Fruit fly (Drosophila melanogaster): ENCODE data around the gene IleRS.
A peak's percentile ranks its signal among the peaks of the same experiment; 100 is the strongest.

Gene IleRS

dm6 chr3L:22276614-22277013 is 11.9 kb upstream of the IleRS start (continued):
- TF ChIP-seq CG1602 (GFP tag; optimal IDR thresholded peaks at IDR 0.05): no peak
- peak; percentile 11 for TF ChIP-seq Dek (tag; optimal IDR thresholded peaks at IDR 0.05)
- TF ChIP-seq sens-2 (GFP tag; IDR thresholded peaks at IDR 0.05): no peak
- peak; percentile 26; the same call in 1 of the 2 replicates for TF ChIP-seq ttk (GFP tag; IDR thresholded peaks at IDR 0.05)
- 0 out of 2 replicates have a peak, but pooled peaks have one; percentile 30 for TF ChIP-seq Taf1 (GFP tag; IDR thresholded peaks at IDR 0.05)
- no peak for TF ChIP-seq ems (GFP tag; optimal IDR thresholded peaks at IDR 0.05)
- no peak for TF ChIP-seq zen (tag; optimal IDR thresholded peaks at IDR 0.05)
- no peak for TF ChIP-seq gcm (GFP tag; optimal IDR thresholded peaks at IDR 0.05)
- no peak for TF ChIP-seq CG8765 (GFP tag; IDR thresholded peaks at IDR 0.05)
- 0 out of 3 replicates have a peak, but pooled peaks have one; percentile 10 for TF ChIP-seq CG11456 (GFP tag; IDR thresholded peaks at IDR 0.05)
- no peak for TF ChIP-seq Adf1 (GFP tag; IDR thresholded peaks at IDR 0.05)
- no peak; the same call in 2 of the 3 replicates for TF ChIP-seq row (GFP tag; IDR thresholded peaks at IDR 0.05)
- peak; percentile 89 for TF ChIP-seq sd (tag; optimal IDR thresholded peaks at IDR 0.05)
- TF ChIP-seq Sry-δ (GFP tag; optimal IDR thresholded peaks at IDR 0.05): no peak
- TF ChIP-seq fd102C (GFP tag; optimal IDR thresholded peaks at IDR 0.05): no peak
- no peak for TF ChIP-seq crp (GFP tag; optimal IDR thresholded peaks at IDR 0.05)
- TF ChIP-seq oc (tag; optimal IDR thresholded peaks at IDR 0.05): no peak
- TF ChIP-seq CG30403 (GFP tag; optimal IDR thresholded peaks at IDR 0.05): no peak
- TF ChIP-seq CG12942 (GFP tag; optimal IDR thresholded peaks at IDR 0.05): peak; percentile 19
- no peak for TF ChIP-seq CG6654 (GFP tag; optimal IDR thresholded peaks at IDR 0.05)
- no peak for TF ChIP-seq hth (optimal IDR thresholded peaks at IDR 0.05)
- peak; percentile 73 for TF ChIP-seq dysf (GFP tag; IDR thresholded peaks at IDR 0.05)
- no peak for TF ChIP-seq chinmo (GFP tag; IDR thresholded peaks at IDR 0.05; ENCODE audit: partially characterized antibody)
- peak; percentile 16; the same call in 1 of the 3 replicates for TF ChIP-seq B-H1 (GFP tag; IDR thresholded peaks at IDR 0.05)
- TF ChIP-seq Doc2 (GFP tag; IDR thresholded peaks at IDR 0.05): no peak
- TF ChIP-seq ara (GFP tag; IDR thresholded peaks at IDR 0.05): no peak
- TF ChIP-seq slbo (GFP tag; IDR thresholded peaks at IDR 0.05): peak; percentile 66
- no peak for TF ChIP-seq Hr78 (GFP tag; optimal IDR thresholded peaks at IDR 0.05)
- no peak for TF ChIP-seq CG32767 (GFP tag; IDR thresholded peaks at IDR 0.05)
- no peak for TF ChIP-seq Eip74EF (GFP tag; optimal IDR thresholded peaks at IDR 0.05)
- no peak for TF ChIP-seq Tbp (GFP tag; optimal IDR thresholded peaks at IDR 0.05)
- peak; percentile 34 for TF ChIP-seq HmgZ (tag; optimal IDR thresholded peaks at IDR 0.05)
- no peak for TF ChIP-seq CG7963 (GFP tag; IDR thresholded peaks at IDR 0.05; ENCODE audit: partially characterized antibody)
- TF ChIP-seq YL-1 (GFP tag; optimal IDR thresholded peaks at IDR 0.05): no peak
- TF ChIP-seq zfh1 (GFP tag; IDR thresholded peaks at IDR 0.05): no peak
- no peak for TF ChIP-seq pb (GFP tag; optimal IDR thresholded peaks at IDR 0.05)
- TF ChIP-seq ash1 (GFP tag; optimal IDR thresholded peaks at IDR 0.05): no peak
- TF ChIP-seq CG16815 (GFP tag; optimal IDR thresholded peaks at IDR 0.05): no peak
- no peak for TF ChIP-seq CG9797 (GFP tag; optimal IDR thresholded peaks at IDR 0.05)
- TF ChIP-seq CG8924 (tag; optimal IDR thresholded peaks at IDR 0.05): no peak
- TF ChIP-seq Dfd (GFP tag; optimal IDR thresholded peaks at IDR 0.05): no peak
- no peak for TF ChIP-seq Six4 (GFP tag; optimal IDR thresholded peaks at IDR 0.05)
- TF ChIP-seq CG3281 (GFP tag; optimal IDR thresholded peaks at IDR 0.05): peak; percentile 44
- no peak for TF ChIP-seq CG10462 (GFP tag; optimal IDR thresholded peaks at IDR 0.05)
- TF ChIP-seq Ets97D (GFP tag; optimal IDR thresholded peaks at IDR 0.05): no peak
- no peak for TF ChIP-seq Mrtf (GFP tag; IDR thresholded peaks at IDR 0.05)
- TF ChIP-seq Atf-2 (GFP tag; optimal IDR thresholded peaks at IDR 0.05): no peak
- TF ChIP-seq CG4328 (GFP tag; optimal IDR thresholded peaks at IDR 0.05): no peak
- TF ChIP-seq Meics (GFP tag; optimal IDR thresholded peaks at IDR 0.05): peak; percentile 32
- TF ChIP-seq CG14050 (GFP tag; IDR thresholded peaks at IDR 0.05): peak; percentile 23; the same call in 1 of the 3 replicates
- TF ChIP-seq CG13624 (GFP tag; optimal IDR thresholded peaks at IDR 0.05): no peak
- TF ChIP-seq pros (GFP tag; optimal IDR thresholded peaks at IDR 0.05): peak; percentile 61

All from whole organism, embryonic.